Worm (Caenorhabditis elegans): ENCODE measurements around the gene cyn-16.

DNA sequence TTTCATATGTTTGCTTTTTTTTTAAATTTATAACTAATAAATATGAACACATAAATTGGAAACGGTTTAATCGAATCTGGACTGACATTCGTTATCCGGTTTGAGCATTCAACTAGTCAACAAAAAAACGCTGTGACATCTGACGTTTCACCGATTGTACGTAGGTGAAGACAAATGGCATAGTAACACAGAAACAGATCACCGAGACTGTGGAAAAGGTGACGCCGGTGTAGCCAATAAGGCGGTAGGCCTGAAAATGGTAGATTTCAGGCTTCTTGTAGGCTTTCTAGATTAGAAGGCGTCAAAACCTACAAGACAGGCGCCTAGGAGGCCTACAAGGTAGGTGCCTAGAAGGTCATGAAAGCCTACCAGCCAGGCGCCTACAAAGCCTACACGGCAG is 34.7 kb upstream of the cyn-16 start:
- TF ChIP-seq R02D3.7 (tag; optimal IDR thresholded peaks at IDR 0.05) (no peak), zag-1 (tag; optimal IDR thresholded peaks at IDR 0.05) (no peak), mab-5 (tag; optimal IDR thresholded peaks at IDR 0.05) (no peak), ama-1 (optimal IDR thresholded peaks at IDR 0.05) (no peak)
